Worm (Caenorhabditis elegans) whole organism, early embryonic: ENCODE results near the gene C34E7.3.

Experiments used
- B0310.2 ChIP-seq: sonication (generic microtip); optimal IDR thresholded peaks from 2 replicates; lab custom pipeline; 2016; ENCODE audit warnings: mild to moderate bottlenecking, missing genetic modification characterization, missing compliant biosample characterization
- F13C5.2 ChIP-seq: sonication (generic microtip); optimal IDR thresholded peaks from 2 replicates; lab custom pipeline; 2017; ENCODE audit warnings: mild to moderate bottlenecking, missing genetic modification characterization, inconsistent platforms, missing compliant biosample characterization
- aly-1 ChIP-seq: sonication (generic microtip); optimal IDR thresholded peaks from 2 replicates; lab custom pipeline; 2016; ENCODE audit warnings: missing genetic modification characterization, missing compliant biosample characterization
- ama-1 ChIP-seq: fragments of 150-350 bp; optimal IDR thresholded peaks from 2 replicates; lab custom pipeline; 2014
- ceh-36 ChIP-seq: sonication (generic microtip); optimal IDR thresholded peaks from 2 replicates; lab custom pipeline; 2016; ENCODE audit warnings: missing genetic modification characterization, inconsistent platforms, missing compliant biosample characterization
- ets-7 ChIP-seq: sonication (generic microtip); optimal IDR thresholded peaks from 2 replicates; lab custom pipeline; 2016; ENCODE audit warnings: missing genotype, missing genetic modification characterization, missing compliant biosample characterization
- hmg-4 ChIP-seq: fragments of 200-800 bp; sonication (Bioruptor generic); optimal IDR thresholded peaks from 2 replicates; lab custom pipeline; 2018; ENCODE audit warnings: mild to moderate bottlenecking, missing genetic modification characterization, missing compliant biosample characterization

DNA sequence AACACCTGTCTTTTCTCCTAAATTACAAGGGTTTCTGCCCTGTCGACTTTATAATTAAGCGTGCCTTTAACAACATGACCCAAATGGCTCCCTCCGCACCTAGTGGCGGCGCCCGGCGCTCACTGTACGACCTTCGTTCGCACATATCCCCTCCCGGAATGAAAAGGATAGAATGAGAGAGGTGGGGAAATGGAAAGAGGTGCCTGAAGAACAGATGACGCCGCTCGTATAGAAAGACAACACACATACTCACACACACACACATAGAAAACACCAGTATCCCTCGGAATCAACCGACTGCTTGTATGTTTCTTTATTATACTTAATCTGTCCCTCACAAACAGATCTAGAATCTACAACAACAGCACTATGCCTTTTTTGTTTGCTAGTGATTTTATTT lies 20.2 kb upstream of the C34E7.3 start:
- TF ChIP-seq B0310.2 (tag; lab: Kevin White, UChicago) (no peak), ama-1 (no peak), F13C5.2 (tag; lab: Kevin White, UChicago) (no peak), aly-1 (tag; lab: Kevin White, UChicago) (no peak), ceh-36 (no peak), hmg-4 (no peak), ets-7 (tag; lab: Kevin White, UChicago) (no peak)
